Fruit fly (Drosophila melanogaster) whole organism, embryonic: Measurements from ENCODE around the gene Plap.

Source experiments
- Aef1 ChIP-seq: fragments of 200-800 bp; sonication (Bioruptor generic); IDR thresholded peaks from 3 replicates; pipeline ENCODE4 v1.3.6; 2022; ENCODE audit warnings: missing biosample characterization, missing genetic modification characterization
- CG10147 ChIP-seq: fragments of 200-800 bp; sonication (Bioruptor generic); optimal IDR thresholded peaks from 2 replicates; lab custom pipeline; 2019; ENCODE audit warnings: missing biosample characterization, mild to moderate bottlenecking, missing genetic modification characterization, moderate library complexity
- CG10209 ChIP-seq: fragments of 200-800 bp; sonication (Bioruptor generic); optimal IDR thresholded peaks from 3 replicates; lab custom pipeline; 2017; ENCODE audit warnings: missing biosample characterization, mild to moderate bottlenecking, missing genetic modification characterization, missing genetic modification reagents
- CG11398 ChIP-seq: fragments of 200-800 bp; sonication (Bioruptor generic); optimal IDR thresholded peaks from 2 replicates; lab custom pipeline; 2016; ENCODE audit warnings: missing biosample characterization, missing genetic modification characterization
- CG11456 ChIP-seq: fragments of 200-800 bp; sonication (Bioruptor generic); IDR thresholded peaks from 3 replicates; pipeline ENCODE4 v1.3.6; 2022; ENCODE audit warnings: missing biosample characterization, missing genetic modification characterization
- CG12299 ChIP-seq: fragments of 200-800 bp; sonication (Bioruptor generic); optimal IDR thresholded peaks from 2 replicates; lab custom pipeline; 2018; ENCODE audit warnings: missing biosample characterization, mild to moderate bottlenecking, missing genetic modification characterization
- CG12659 ChIP-seq: fragments of 200-800 bp; sonication (Bioruptor generic); optimal IDR thresholded peaks from 3 replicates; lab custom pipeline; 2017; ENCODE audit warnings: mild to moderate bottlenecking, missing biosample characterization, missing genetic modification reagents, missing genetic modification characterization
- CG14965 ChIP-seq: fragments of 200-800 bp; sonication (Bioruptor generic); optimal IDR thresholded peaks from 2 replicates; lab custom pipeline; 2016; ENCODE audit warnings: missing biosample characterization, missing genetic modification characterization, borderline replicate concordance
- CG15011 ChIP-seq: fragments of 200-800 bp; sonication (Bioruptor generic); optimal IDR thresholded peaks from 3 replicates; lab custom pipeline; 2018; ENCODE audit warnings: missing biosample characterization, mild to moderate bottlenecking, missing genetic modification characterization
- CG15514 ChIP-seq: fragments of 200-800 bp; sonication (Bioruptor generic); optimal IDR thresholded peaks from 3 replicates; lab custom pipeline; 2017; ENCODE audit warnings: missing biosample characterization, missing genetic modification characterization, mild to moderate bottlenecking, moderate library complexity, missing genetic modification reagents
- CG15601 ChIP-seq: fragments of 200-800 bp; sonication (Bioruptor generic); optimal IDR thresholded peaks from 3 replicates; lab custom pipeline; 2019; ENCODE audit warnings: missing biosample characterization, mild to moderate bottlenecking, missing genetic modification characterization, moderate library complexity
- CG17328 ChIP-seq: fragments of 200-800 bp; sonication (Bioruptor generic); IDR thresholded peaks from 2 replicates; pipeline ENCODE4 v1.3.6; 2022; ENCODE audit warnings: missing biosample characterization, missing genetic modification characterization
- CG17802 ChIP-seq: fragments of 200-800 bp; sonication (Bioruptor generic); optimal IDR thresholded peaks from 2 replicates; lab custom pipeline; 2018; ENCODE audit warnings: missing biosample characterization, mild to moderate bottlenecking, missing genetic modification characterization, moderate library complexity
- CG18619 ChIP-seq: fragments of 200-800 bp; sonication (Bioruptor generic); optimal IDR thresholded peaks from 3 replicates; lab custom pipeline; 2017; ENCODE audit warnings: missing biosample characterization, mild to moderate bottlenecking, missing genetic modification characterization
- CG2712 ChIP-seq: fragments of 200-800 bp; optimal IDR thresholded peaks from 3 replicates; lab custom pipeline; 2019; ENCODE audit warnings: missing biosample characterization, mild to moderate bottlenecking, missing genetic modification characterization, moderate library complexity
- CG3065 ChIP-seq: fragments of 200-800 bp; sonication (Bioruptor generic); optimal IDR thresholded peaks from 2 replicates; lab custom pipeline; 2016; ENCODE audit warnings: missing biosample characterization, missing genetic modification characterization
- CG31441 ChIP-seq: fragments of 200-800 bp; sonication (Bioruptor generic); IDR thresholded peaks from 2 replicates; pipeline ENCODE4 v1.3.6; 2022; ENCODE audit warnings: missing biosample characterization, missing genetic modification characterization
- CG33213 ChIP-seq: fragments of 200-800 bp; sonication (Bioruptor generic); optimal IDR thresholded peaks from 3 replicates; lab custom pipeline; 2016; ENCODE audit warnings: missing biosample characterization, missing genetic modification characterization
- CG4404 ChIP-seq: fragments of 200-800 bp; sonication (Bioruptor generic); IDR thresholded peaks from 2 replicates; pipeline ENCODE4 v1.3.6; 2022; ENCODE audit warnings: missing biosample characterization, missing genetic modification characterization
- CG4617 ChIP-seq: fragments of 200-800 bp; sonication (Bioruptor generic); optimal IDR thresholded peaks from 3 replicates; lab custom pipeline; 2016; ENCODE audit warnings: missing biosample characterization, missing genetic modification characterization, borderline replicate concordance
- CG4730 ChIP-seq: fragments of 200-800 bp; sonication (Bioruptor generic); IDR thresholded peaks from 2 replicates; pipeline ENCODE4 v1.3.6; 2022; ENCODE audit warnings: missing biosample characterization, missing genetic modification characterization
- CG6683 ChIP-seq: fragments of 200-800 bp; sonication (Bioruptor generic); optimal IDR thresholded peaks from 2 replicates; lab custom pipeline; 2017; ENCODE audit warnings: missing biosample characterization, mild to moderate bottlenecking, missing genetic modification characterization, missing genetic modification reagents
- CG6791 ChIP-seq: fragments of 200-800 bp; sonication (Bioruptor generic); IDR thresholded peaks from 3 replicates; pipeline ENCODE4 v1.3.6; 2022; ENCODE audit warnings: missing biosample characterization, missing genetic modification characterization; ENCODE audit not compliant: partially characterized antibody
- CG7963 ChIP-seq: fragments of 200-800 bp; sonication (Bioruptor generic); IDR thresholded peaks from 3 replicates; pipeline ENCODE4 v1.3.6; 2022; ENCODE audit warnings: missing biosample characterization, missing genetic modification characterization; ENCODE audit not compliant: partially characterized antibody
- Dip3 ChIP-seq: fragments of 200-800 bp; sonication (Bioruptor generic); optimal IDR thresholded peaks from 3 replicates; lab custom pipeline; 2016; ENCODE audit warnings: missing biosample characterization, missing genetic modification characterization
- E2f2 ChIP-seq: fragments of 200-800 bp; sonication (Bioruptor generic); IDR thresholded peaks from 2 replicates; pipeline ENCODE4 v1.3.6; 2022; ENCODE audit warnings: missing biosample characterization, missing genetic modification characterization
- Eip74EF ChIP-seq, 2 experiments: fragments of 200-800 bp in 1 of 2; fragments of >200 bp in 1 of 2; sonication (Bioruptor generic) in 1 of 2; optimal IDR thresholded peaks; 2 replicates each; lab custom pipeline; 2017 to 2019; ENCODE audit warnings: missing biosample characterization in 2 of 2, missing genetic modification characterization in 2 of 2, mild to moderate bottlenecking in 1 of 2, moderate library complexity in 1 of 2
- HmgD ChIP-seq: fragments of 200-800 bp; sonication (Bioruptor generic); optimal IDR thresholded peaks from 3 replicates; lab custom pipeline; 2016; ENCODE audit warnings: missing biosample characterization, missing genetic modification characterization
- Hr3 ChIP-seq: fragments of 200-800 bp; sonication (Bioruptor generic); optimal IDR thresholded peaks from 3 replicates; lab custom pipeline; 2016; ENCODE audit warnings: missing biosample characterization, missing genetic modification characterization
- Hsf ChIP-seq: fragments of 200-800 bp; sonication (Bioruptor generic); optimal IDR thresholded peaks from 3 replicates; lab custom pipeline; 2016; ENCODE audit warnings: missing biosample characterization, missing genetic modification characterization
- Kr ChIP-seq: fragments of 200-800 bp; sonication (Bioruptor generic); optimal IDR thresholded peaks from 2 replicates; lab custom pipeline; 2017; ENCODE audit warnings: missing biosample characterization, mild to moderate bottlenecking, missing genetic modification characterization
- NC2β ChIP-seq: fragments of 200-800 bp; sonication (Bioruptor generic); optimal IDR thresholded peaks from 2 replicates; lab custom pipeline; 2016; ENCODE audit warnings: missing biosample characterization, missing genetic modification characterization
- Nf-YA ChIP-seq: fragments of 200-800 bp; sonication (Bioruptor generic); IDR thresholded peaks from 2 replicates; pipeline ENCODE4 v1.3.6; 2022; ENCODE audit warnings: missing biosample characterization, missing genetic modification characterization
- Oaz ChIP-seq: fragments of 200-800 bp; sonication (Bioruptor generic); IDR thresholded peaks from 2 replicates; pipeline ENCODE4 v1.3.6; 2022; ENCODE audit warnings: missing biosample characterization, missing genetic modification characterization
- Side ChIP-seq: fragments of 200-800 bp; sonication (Bioruptor generic); optimal IDR thresholded peaks from 2 replicates; lab custom pipeline; 2016; ENCODE audit warnings: missing biosample characterization, missing genetic modification characterization
- Six4 ChIP-seq: fragments of 200-800 bp; sonication (Bioruptor generic); optimal IDR thresholded peaks from 2 replicates; lab custom pipeline; 2016; ENCODE audit warnings: missing biosample characterization, missing genetic modification characterization
- Xrp1 ChIP-seq: fragments of 200-800 bp; sonication (Bioruptor generic); IDR thresholded peaks from 2 replicates; pipeline ENCODE4 v1.3.6; 2022; ENCODE audit warnings: missing biosample characterization, missing genetic modification characterization
- ase ChIP-seq: fragments of 200-800 bp; sonication (Bioruptor generic); IDR thresholded peaks from 3 replicates; pipeline ENCODE4 v1.3.6; 2022; ENCODE audit warnings: missing biosample characterization, missing genetic modification characterization
- bbx ChIP-seq: fragments of 200-800 bp; sonication (Bioruptor generic); IDR thresholded peaks from 2 replicates; pipeline ENCODE4 v1.3.6; 2022; ENCODE audit warnings: missing biosample characterization, missing genetic modification characterization; ENCODE audit not compliant: partially characterized antibody
- cg ChIP-seq: fragments of 200-800 bp; sonication (Bioruptor generic); optimal IDR thresholded peaks from 3 replicates; lab custom pipeline; 2019; ENCODE audit warnings: missing biosample characterization, mild to moderate bottlenecking, missing genetic modification characterization, moderate library complexity
- exex ChIP-seq: fragments of 200-800 bp; sonication (Bioruptor generic); optimal IDR thresholded peaks from 4 replicates; lab custom pipeline; 2018; ENCODE audit warnings: missing biosample characterization, mild to moderate bottlenecking, missing genetic modification characterization, moderate library complexity
- gfzf ChIP-seq: fragments of 200-800 bp; sonication (Bioruptor generic); optimal IDR thresholded peaks from 2 replicates; lab custom pipeline; 2016; ENCODE audit warnings: missing biosample characterization, mild to moderate bottlenecking, missing genetic modification characterization, moderate library complexity
- grau ChIP-seq: fragments of 200-800 bp; optimal IDR thresholded peaks from 3 replicates; lab custom pipeline; 2019; ENCODE audit warnings: missing biosample characterization, mild to moderate bottlenecking, missing genetic modification characterization, moderate library complexity
- ham ChIP-seq: fragments of 200-800 bp; sonication (Bioruptor generic); IDR thresholded peaks from 2 replicates; pipeline ENCODE4 v1.3.6; 2022; ENCODE audit warnings: missing biosample characterization, missing genetic modification characterization
- her ChIP-seq: fragments of 200-800 bp; sonication (Bioruptor generic); optimal IDR thresholded peaks from 2 replicates; lab custom pipeline; 2016; ENCODE audit warnings: missing biosample characterization, missing genetic modification characterization
- sd ChIP-seq: fragments of 200-800 bp; sonication (Bioruptor generic); optimal IDR thresholded peaks from 3 replicates; lab custom pipeline; 2018; ENCODE audit warnings: missing biosample characterization, mild to moderate bottlenecking, missing genetic modification characterization, moderate library complexity
- sna ChIP-seq: fragments of 200-800 bp; sonication (Bioruptor generic); IDR thresholded peaks from 2 replicates; pipeline ENCODE4 v1.3.6; 2022; ENCODE audit warnings: missing biosample characterization, missing genetic modification characterization; ENCODE audit not compliant: partially characterized antibody
- tin ChIP-seq: fragments of 200-800 bp; sonication (Bioruptor generic); optimal IDR thresholded peaks from 3 replicates; lab custom pipeline; 2016; ENCODE audit warnings: missing biosample characterization, missing genetic modification characterization
- toy ChIP-seq: fragments of 200-800 bp; sonication (Bioruptor generic); IDR thresholded peaks from 2 replicates; pipeline ENCODE4 v1.3.6; 2022; ENCODE audit warnings: missing biosample characterization, missing genetic modification characterization
- zen ChIP-seq: fragments of 200-800 bp; sonication (Bioruptor generic); optimal IDR thresholded peaks from 3 replicates; lab custom pipeline; 2018; ENCODE audit warnings: missing biosample characterization, mild to moderate bottlenecking, missing genetic modification characterization, moderate library complexity

Gene Plap

dm6 chr2L:1217892-1218473 is 47.8 kb upstream of the Plap start (continued):
- TF ChIP-seq CG12659 (GFP tag; lab: Kevin White, UChicago): peak; percentile 6
- no peak for TF ChIP-seq CG11456 (GFP tag; lab: Robert Waterston, UW)
- no peak for TF ChIP-seq grau
- no peak for TF ChIP-seq CG18619
- TF ChIP-seq zen (tag; lab: Kevin White, UChicago): no peak
- TF ChIP-seq Kr: no peak
- no peak for TF ChIP-seq CG17802
- no peak for TF ChIP-seq Aef1 (GFP tag; lab: Robert Waterston, UW)
- TF ChIP-seq Hsf (GFP tag; lab: Kevin White, UChicago): peak; percentile 33
- TF ChIP-seq CG12299: no peak
- no peak for TF ChIP-seq CG15601 (tag; lab: Kevin White, UChicago)
- TF ChIP-seq HmgD (GFP tag; lab: Kevin White, UChicago): no peak
- TF ChIP-seq exex (tag; lab: Kevin White, UChicago): no peak
- TF ChIP-seq CG4404 (GFP tag; lab: Robert Waterston, UW): no peak
- TF ChIP-seq gfzf: no peak
- TF ChIP-seq toy (GFP tag; lab: Robert Waterston, UW): no peak
- peak; percentile 34 for TF ChIP-seq Oaz (GFP tag; lab: Robert Waterston, UW)
- TF ChIP-seq Six4 (GFP tag; lab: Kevin White, UChicago): no peak
- no peak for TF ChIP-seq CG31441 (GFP tag; lab: Robert Waterston, UW)
- no peak for TF ChIP-seq CG10147 (GFP tag; lab: Kevin White, UChicago)
- TF ChIP-seq Xrp1: 0 out of 2 replicates have a peak, but pooled peaks have one; percentile 8
- no peak for TF ChIP-seq NC2β
- no peak for TF ChIP-seq CG10209 (GFP tag; lab: Kevin White, UChicago)
- no peak for TF ChIP-seq Side (GFP tag; lab: Kevin White, UChicago)
- TF ChIP-seq her (GFP tag; lab: Kevin White, UChicago): no peak
- no peak for TF ChIP-seq CG15514 (GFP tag; lab: Kevin White, UChicago)
- TF ChIP-seq ham (GFP tag; lab: Robert Waterston, UW): no peak
- no peak for TF ChIP-seq bbx (GFP tag; lab: Robert Waterston, UW)
- TF ChIP-seq Hr3 (GFP tag; lab: Kevin White, UChicago): peak; percentile 3
- TF ChIP-seq Dip3: peak; percentile 31
- TF ChIP-seq tin (GFP tag; lab: Kevin White, UChicago): no peak
- TF ChIP-seq CG11398 (GFP tag; lab: Kevin White, UChicago): no peak
- TF ChIP-seq CG33213 (GFP tag; lab: Kevin White, UChicago): no peak
- no peak for TF ChIP-seq CG3065 (GFP tag; lab: Kevin White, UChicago)
- TF ChIP-seq E2f2: peak; percentile 35; the same call in 1 of the 2 replicates
- TF ChIP-seq Nf-YA (GFP tag; lab: Robert Waterston, UW): no peak
- no peak for TF ChIP-seq CG15011 (GFP tag; lab: Kevin White, UChicago)
- no peak for TF ChIP-seq CG6791
- no peak for TF ChIP-seq CG2712 (tag; lab: Kevin White, UChicago)
- TF ChIP-seq CG4617: no peak
- peak; percentile 21; the same call in 1 of the 2 replicates for TF ChIP-seq CG4730 (GFP tag; lab: Robert Waterston, UW)
- TF ChIP-seq cg (GFP tag; lab: Kevin White, UChicago): peak; percentile 50
- no peak for TF ChIP-seq CG6683 (GFP tag; lab: Kevin White, UChicago)
- TF ChIP-seq CG7963: no peak
- TF ChIP-seq ase: no peak
- TF ChIP-seq sna (GFP tag; lab: Robert Waterston, UW): no peak
- TF ChIP-seq Eip74EF (GFP tag; optimal IDR thresholded peaks at IDR 0.05; lab: Kevin White, UChicago): no peak
- no peak for TF ChIP-seq CG17328 (GFP tag; lab: Robert Waterston, UW)
- TF ChIP-seq sd (tag; lab: Kevin White, UChicago): peak; percentile 19
- TF ChIP-seq CG14965 (GFP tag; lab: Kevin White, UChicago): no peak
